Worm (Caenorhabditis elegans): ENCODE data around the gene ZK829.7.

The ZK829.7 gene

ce11 chrIV:11961485-11962255 is at the start of gene ZK829.7:
Gene ZK829.7, minus strand, starts transcription at chrIV:11961535.
- TF ChIP-seq ceh-18 (tag; optimal IDR thresholded peaks at IDR 0.05) (no peak), ceh-30 (tag; optimal IDR thresholded peaks at IDR 0.05) (peak; percentile 34), pax-1 (tag; optimal IDR thresholded peaks at IDR 0.05) (peak; percentile 41), pat-9 (tag; optimal IDR thresholded peaks at IDR 0.05) (no peak), dve-1 (tag; optimal IDR thresholded peaks at IDR 0.05) (no peak), hlh-30 (tag; optimal IDR thresholded peaks at IDR 0.05; ENCODE audit: insufficient read depth) (peak; percentile 16), ceh-34 (tag; optimal IDR thresholded peaks at IDR 0.05) (no peak), nfya-1 (tag; optimal IDR thresholded peaks at IDR 0.05) (peak; percentile 24), unc-55 (GFP tag; optimal IDR thresholded peaks at IDR 0.05) (peak; percentile 7), unc-42 (tag; optimal IDR thresholded peaks at IDR 0.05) (peak; percentile 20), nhr-11 (tag; optimal IDR thresholded peaks at IDR 0.05) (no peak)

ce11 chrIV:12010859-12011258 is 49.5 kb upstream of the ZK829.7 start, which contains the start of the genes ZK617.26 and unc-22:
Gene ZK617.26, minus strand, starts transcription at chrIV:12010959.
Gene unc-22, minus strand, starts transcription at chrIV:12011007.
- TF ChIP-seq ama-1 (optimal IDR thresholded peaks at IDR 0.05) = no peak

DNA sequence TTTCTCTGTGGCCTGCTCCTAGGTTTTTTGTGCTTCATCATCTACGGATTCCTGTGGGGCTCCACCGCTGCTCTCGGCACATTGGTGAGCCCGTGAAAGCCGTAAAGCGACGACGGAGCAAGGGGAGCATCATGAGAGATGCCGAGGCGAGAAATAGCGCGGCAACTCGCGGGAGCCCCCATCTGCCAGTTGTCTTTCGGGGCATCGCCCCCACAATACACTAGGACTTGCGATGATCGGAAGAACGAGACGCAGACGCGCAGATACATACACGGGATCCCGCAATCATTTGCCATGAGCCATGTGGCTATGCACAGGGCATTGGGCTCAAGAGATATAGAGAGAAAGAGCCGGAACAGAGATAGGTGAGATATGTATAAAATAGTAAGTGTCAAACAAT is 49.0 kb upstream of the ZK829.7 start:
- peak; percentile 47 for TF ChIP-seq ceh-34 (tag; optimal IDR thresholded peaks at IDR 0.05)
- no peak for TF ChIP-seq madf-2 (tag; optimal IDR thresholded peaks at IDR 0.05)
- no peak for TF ChIP-seq ceh-24 (tag; optimal IDR thresholded peaks at IDR 0.05)
- TF ChIP-seq ztf-16 (tag; optimal IDR thresholded peaks at IDR 0.05) = no peak
- TF ChIP-seq hlh-13 (GFP tag; optimal IDR thresholded peaks at IDR 0.05) = no peak
- no peak for TF ChIP-seq unc-42 (tag; optimal IDR thresholded peaks at IDR 0.05)
- no peak for TF ChIP-seq sox-4 (tag; optimal IDR thresholded peaks at IDR 0.05)
- no peak for TF ChIP-seq K02D7.2 (tag; optimal IDR thresholded peaks at IDR 0.05)
- TF ChIP-seq ceh-22 (tag; optimal IDR thresholded peaks at IDR 0.05) = no peak
- TF ChIP-seq elt-2 (tag; optimal IDR thresholded peaks at IDR 0.05) = no peak
- TF ChIP-seq ahr-1 (tag; optimal IDR thresholded peaks at IDR 0.05) = no peak
- TF ChIP-seq unc-55 (GFP tag; optimal IDR thresholded peaks at IDR 0.05) = peak; percentile 45
- no peak for TF ChIP-seq lim-6 (tag; optimal IDR thresholded peaks at IDR 0.05)
- TF ChIP-seq tbx-2 (tag; optimal IDR thresholded peaks at IDR 0.05) = peak; percentile 38
- peak; percentile 76 for TF ChIP-seq rnt-1 (tag; optimal IDR thresholded peaks at IDR 0.05)
- no peak for TF ChIP-seq fax-1 (tag; optimal IDR thresholded peaks at IDR 0.05)
- TF ChIP-seq ceh-2 (tag; optimal IDR thresholded peaks at IDR 0.05) = peak; percentile 11
- no peak for TF ChIP-seq pqm-1 (tag; optimal IDR thresholded peaks at IDR 0.05)
- TF ChIP-seq fkh-6 (tag; optimal IDR thresholded peaks at IDR 0.05) = no peak
- no peak for TF ChIP-seq elt-4 (tag; optimal IDR thresholded peaks at IDR 0.05)
- TF ChIP-seq mec-3 (tag; optimal IDR thresholded peaks at IDR 0.05; ENCODE audit: borderline replicate concordance) = no peak
- peak; percentile 22 for TF ChIP-seq ceh-14 (tag; optimal IDR thresholded peaks at IDR 0.05)
- peak; percentile 8 for TF ChIP-seq dmd-4 (tag; optimal IDR thresholded peaks at IDR 0.05; ENCODE audit: borderline replicate concordance)
- TF ChIP-seq ceh-18 (tag; optimal IDR thresholded peaks at IDR 0.05) = peak; percentile 91
- no peak for TF ChIP-seq lin-11 (tag; optimal IDR thresholded peaks at IDR 0.05)
- TF ChIP-seq ama-1 (optimal IDR thresholded peaks at IDR 0.05) = no peak
- TF ChIP-seq pha-2 (tag; optimal IDR thresholded peaks at IDR 0.05) = no peak
- no peak for TF ChIP-seq tbx-7 (tag; optimal IDR thresholded peaks at IDR 0.05)
- TF ChIP-seq hlh-30 (tag; optimal IDR thresholded peaks at IDR 0.05; ENCODE audit: insufficient read depth) = peak; percentile 6
- no peak for TF ChIP-seq odd-2 (tag; optimal IDR thresholded peaks at IDR 0.05)
- TF ChIP-seq nhr-232 (tag; optimal IDR thresholded peaks at IDR 0.05) = no peak
- no peak for TF ChIP-seq zip-5 (tag; optimal IDR thresholded peaks at IDR 0.05)
- no peak for TF ChIP-seq gmeb-2 (tag; optimal IDR thresholded peaks at IDR 0.05)
- no peak for TF ChIP-seq eyg-1 (tag; optimal IDR thresholded peaks at IDR 0.05)
- TF ChIP-seq fkh-10 (GFP tag; optimal IDR thresholded peaks at IDR 0.05) = no peak
- TF ChIP-seq pax-1 (tag; optimal IDR thresholded peaks at IDR 0.05) = no peak
- TF ChIP-seq pha-4 (tag; optimal IDR thresholded peaks at IDR 0.05) = no peak
- no peak for TF ChIP-seq C38D4.7 (GFP tag; optimal IDR thresholded peaks at IDR 0.05)
- no peak for TF ChIP-seq unc-86 (tag; optimal IDR thresholded peaks at IDR 0.05)
- no peak for TF ChIP-seq npax-4 (tag; optimal IDR thresholded peaks at IDR 0.05)
- TF ChIP-seq ceh-9 (tag; optimal IDR thresholded peaks at IDR 0.05) = no peak
- no peak for TF ChIP-seq hlh-15 (tag; optimal IDR thresholded peaks at IDR 0.05)
- TF ChIP-seq syd-9 (tag; optimal IDR thresholded peaks at IDR 0.05) = peak; percentile 48
